Worm (Caenorhabditis elegans): Measurements from ENCODE around the gene F10E7.9.
"Not testable (repeated sequence)": the region's sequence is repeated elsewhere in the genome, so short reads cannot be mapped to it uniquely, and the experiment has no call there.

F10E7.9 gene

DNA sequence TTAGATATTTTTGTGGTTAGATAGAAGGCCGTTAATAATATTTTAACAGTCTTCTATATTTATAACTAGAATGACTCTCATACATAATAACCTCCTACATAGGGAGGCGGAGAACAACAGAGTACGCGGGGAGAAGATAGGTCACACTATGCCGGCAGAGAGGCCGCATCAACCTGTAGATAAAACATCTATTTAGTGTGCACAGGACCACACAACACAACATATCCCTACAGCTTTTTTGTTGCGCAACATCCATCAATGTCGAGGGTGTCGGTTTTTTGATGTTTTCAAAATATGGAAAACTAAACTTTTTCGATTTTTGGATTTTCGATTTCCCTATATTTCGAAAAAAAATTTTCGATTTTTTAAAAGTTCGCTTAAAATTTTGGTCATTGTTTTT is 19.0 kb downstream of the F10E7.9 start:
- TF ChIP-seq cnd-1 (tag; optimal IDR thresholded peaks at IDR 0.05), result peak; percentile 21
- TF ChIP-seq nhr-2 (tag; optimal IDR thresholded peaks at IDR 0.05), result peak; percentile 78
- no peak for TF ChIP-seq unc-62 (GFP tag; optimal IDR thresholded peaks at IDR 0.05)
- peak; percentile 93 for TF ChIP-seq zip-8 (tag; optimal IDR thresholded peaks at IDR 0.05)
- no peak for TF ChIP-seq hlh-1 (tag; optimal IDR thresholded peaks at IDR 0.05)

DNA sequence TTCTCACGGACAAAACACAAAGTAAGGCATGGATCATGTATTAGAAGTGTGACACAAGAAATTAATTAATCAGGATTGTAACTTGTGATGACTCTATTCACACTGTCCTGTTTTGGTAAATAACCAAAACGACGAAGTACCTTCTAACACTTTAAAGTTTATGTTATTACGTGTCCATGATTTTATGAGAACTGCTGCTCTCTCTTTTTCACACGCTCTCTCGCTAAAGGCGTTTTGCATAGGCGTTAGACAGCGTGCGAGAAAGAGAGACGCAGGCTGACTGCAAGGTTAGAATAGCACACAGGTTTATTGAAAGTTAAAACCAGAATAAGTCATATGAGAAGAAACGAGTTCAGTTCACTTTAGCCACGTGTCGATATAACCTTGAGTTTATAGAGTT is 19.8 kb downstream of the F10E7.9 start:
- TF ChIP-seq mls-2 (tag; optimal IDR thresholded peaks at IDR 0.05), result no peak
- peak; percentile 9 for TF ChIP-seq ces-1 (GFP tag; optimal IDR thresholded peaks at IDR 0.05)
- TF ChIP-seq ceh-39 (tag; optimal IDR thresholded peaks at IDR 0.05), result no peak

DNA sequence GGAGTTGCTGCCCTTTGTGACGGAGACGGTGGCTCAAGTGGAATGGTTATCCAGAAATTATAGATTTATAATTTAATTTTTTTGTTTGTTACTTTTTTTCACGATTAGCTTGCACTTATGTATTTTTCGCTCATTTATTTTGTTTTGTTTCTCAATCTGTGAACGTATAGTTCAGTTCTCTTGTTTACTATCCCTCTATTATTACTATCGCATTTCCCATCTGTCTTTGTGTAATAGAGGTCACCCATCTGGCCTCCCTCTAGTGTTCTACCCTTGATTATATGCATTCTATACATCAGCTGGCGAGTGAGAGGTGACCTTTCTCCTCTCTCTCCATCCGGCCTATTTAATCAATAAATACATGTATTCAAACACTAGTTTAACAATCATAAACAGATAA is 25.8 kb downstream of the F10E7.9 start, which contains the start of the genes T02G5.14 and T02G5.15:
Gene T02G5.14 (plus strand): TSS at position 301 of the 400 bp plus-strand sequence.
Gene T02G5.15 (plus strand): TSS at position 301 of the 400 bp plus-strand sequence.
- not testable (repeated sequence) for TF ChIP-seq bed-3 (GFP tag; optimal IDR thresholded peaks at IDR 0.05); cnd-1 (tag; optimal IDR thresholded peaks at IDR 0.05); nhr-237 (tag; optimal IDR thresholded peaks at IDR 0.05)

DNA sequence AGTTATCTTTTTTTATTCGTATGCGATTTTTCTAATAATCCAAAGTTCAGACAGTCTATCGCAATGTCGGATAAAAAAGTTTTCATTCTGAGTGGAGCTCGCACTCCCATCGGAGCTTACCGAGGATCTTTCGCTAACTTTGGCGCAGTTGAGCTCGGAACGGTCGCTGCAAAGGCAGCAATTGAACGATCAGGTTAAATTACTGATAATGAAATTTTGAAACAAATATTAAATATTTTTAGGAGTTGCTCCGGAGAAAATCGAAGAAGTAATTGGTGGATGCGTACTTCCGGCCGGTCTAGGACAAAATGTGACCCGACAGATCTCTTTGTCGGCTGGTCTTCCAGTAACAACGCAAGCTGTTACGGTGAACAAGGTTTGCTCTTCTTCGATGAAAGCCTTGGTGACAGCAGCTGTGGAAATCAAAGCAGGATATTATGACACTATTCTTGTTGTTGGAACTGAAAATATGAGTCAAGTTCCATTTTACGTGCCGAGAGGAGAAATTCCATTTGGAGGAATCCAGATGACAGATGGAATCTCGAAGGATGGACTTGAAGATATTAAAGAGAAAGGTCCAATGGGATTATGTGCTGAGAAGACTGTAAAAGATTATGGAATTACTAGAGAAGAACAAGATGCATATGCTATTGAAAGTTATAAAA is 34.2 kb downstream of the F10E7.9 start, which contains the start of gene T02G5.7:
Gene T02G5.7 (plus strand): TSS at position 51 of the 665 bp plus-strand sequence.
- TF ChIP-seq lin-32 (GFP tag; optimal IDR thresholded peaks at IDR 0.05) (no peak), nhr-28 (tag; optimal IDR thresholded peaks at IDR 0.05) (no peak)

DNA sequence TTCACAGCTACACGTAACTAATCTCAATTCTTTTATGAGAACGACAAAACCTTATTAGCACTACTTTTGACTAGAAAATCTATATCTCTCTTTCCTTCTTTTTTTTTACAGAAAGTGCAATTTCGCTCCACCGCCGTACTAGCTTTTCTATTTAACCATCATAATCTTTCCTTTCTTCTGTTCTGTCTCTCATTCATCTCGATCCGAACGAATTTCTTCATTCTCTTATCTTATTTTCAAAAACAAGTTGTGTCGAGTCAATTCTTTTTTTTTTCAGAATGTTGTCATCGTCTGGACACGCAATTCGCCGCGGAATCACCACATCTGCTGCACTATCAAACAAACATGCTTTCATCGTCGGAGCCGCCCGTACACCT is 36.3 kb downstream of the F10E7.9 start, which contains the start of gene kat-1:
Gene kat-1 (plus strand): TSS at position 278 of the 377 bp plus-strand sequence.
- TF ChIP-seq mab-5 (tag; optimal IDR thresholded peaks at IDR 0.05) (no peak), sem-2 (GFP tag; optimal IDR thresholded peaks at IDR 0.05) (no peak), ztf-11 (tag; optimal IDR thresholded peaks at IDR 0.05) (no peak), elt-1 (tag; optimal IDR thresholded peaks at IDR 0.05; ENCODE audit: borderline replicate concordance, insufficient read depth) (no peak), ceh-83 (GFP tag; optimal IDR thresholded peaks at IDR 0.05) (no peak), flh-1 (GFP tag; optimal IDR thresholded peaks at IDR 0.05) (no peak), nhr-76 (tag; optimal IDR thresholded peaks at IDR 0.05) (no peak), snpc-4 (tag; optimal IDR thresholded peaks at IDR 0.05) (no peak)

DNA sequence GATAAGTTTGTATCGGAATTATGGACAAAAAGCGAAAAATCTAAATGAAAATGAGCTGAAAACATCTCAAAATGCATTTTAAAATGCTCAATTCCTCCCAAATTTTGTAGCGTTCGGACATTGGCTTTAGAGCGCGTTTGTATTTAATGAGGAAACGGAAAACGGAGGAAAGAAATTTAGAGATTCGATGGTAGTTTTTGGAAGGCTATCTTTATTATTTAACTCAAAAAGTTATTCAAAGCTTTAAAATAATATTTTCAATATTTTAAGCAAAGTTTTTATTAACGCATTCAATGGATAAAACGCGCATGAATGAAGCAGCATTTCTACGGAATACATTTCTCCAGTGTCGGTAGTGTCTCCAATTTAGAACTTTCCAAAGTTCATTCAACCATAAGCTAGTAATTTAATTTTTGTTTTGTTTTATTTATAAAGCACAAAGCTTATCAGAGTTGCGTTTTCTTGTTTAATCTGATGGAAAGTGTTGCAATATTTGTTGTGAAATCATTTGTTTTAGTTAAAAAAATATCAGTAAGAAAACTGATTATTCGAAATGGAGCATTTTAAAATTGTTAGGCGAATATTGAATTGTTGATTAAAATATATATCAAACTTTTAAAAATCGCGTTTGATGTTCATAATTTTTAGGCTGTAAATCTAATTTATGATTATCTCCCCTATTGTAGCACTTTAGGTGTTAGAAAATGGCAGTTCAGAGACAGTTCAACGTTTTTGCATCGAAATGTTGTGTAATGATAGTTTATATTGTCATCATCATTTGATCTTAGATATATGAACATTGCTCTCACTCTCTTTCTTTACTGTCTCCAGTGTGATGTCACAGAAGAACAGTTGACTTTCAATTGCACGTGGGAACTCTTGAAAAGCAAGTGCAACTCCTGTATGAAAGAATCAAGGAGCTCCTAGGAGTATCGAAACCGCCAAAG is 37.0 kb downstream of the F10E7.9 start:
- TF ChIP-seq sptf-1 (tag; optimal IDR thresholded peaks at IDR 0.05) (peak; percentile 68), elt-3 (tag; optimal IDR thresholded peaks at IDR 0.05) (no peak), unc-120 (tag; optimal IDR thresholded peaks at IDR 0.05; ENCODE audit: poor library complexity, severe bottlenecking) (no peak), blmp-1 (tag; optimal IDR thresholded peaks at IDR 0.05) (no peak), nhr-237 (tag; optimal IDR thresholded peaks at IDR 0.05) (peak; percentile 76), mab-5 (tag; optimal IDR thresholded peaks at IDR 0.05) (no peak), nhr-28 (tag; optimal IDR thresholded peaks at IDR 0.05) (no peak), ces-1 (GFP tag; optimal IDR thresholded peaks at IDR 0.05) (peak; percentile 95), lin-13 (tag; optimal IDR thresholded peaks at IDR 0.05) (peak; percentile 4), mep-1 (tag; optimal IDR thresholded peaks at IDR 0.05) (peak; percentile 63), elt-1 (tag; optimal IDR thresholded peaks at IDR 0.05; ENCODE audit: borderline replicate concordance, insufficient read depth) (no peak), lsy-2 (tag; optimal IDR thresholded peaks at IDR 0.05) (peak; percentile 80), drap-1 (GFP tag; optimal IDR thresholded peaks at IDR 0.05) (no peak), ceh-39 (tag; optimal IDR thresholded peaks at IDR 0.05) (no peak), snpc-4 (tag; optimal IDR thresholded peaks at IDR 0.05) (no peak), pha-4 (tag; optimal IDR thresholded peaks at IDR 0.05) (no peak), nhr-2 (tag; optimal IDR thresholded peaks at IDR 0.05) (no peak), zip-8 (tag; optimal IDR thresholded peaks at IDR 0.05) (no peak), cnd-1 (tag; optimal IDR thresholded peaks at IDR 0.05) (peak; percentile 30), bed-3 (GFP tag; optimal IDR thresholded peaks at IDR 0.05) (no peak), flh-1 (GFP tag; optimal IDR thresholded peaks at IDR 0.05) (no peak)

Measured in whole organism, mixed stage, embryonic.